Fruit fly (Drosophila melanogaster) whole organism, embryonic: ENCODE data around the gene CG3652.

ENCODE experiments used
- B-H2 ChIP-seq: fragments of 200-800 bp; sonication (Bioruptor generic); optimal IDR thresholded peaks from 2 replicates; lab custom pipeline; 2018; ENCODE audit warnings: missing biosample characterization, mild to moderate bottlenecking, missing genetic modification characterization
- CG10462 ChIP-seq: fragments of 200-800 bp; sonication (Bioruptor generic); optimal IDR thresholded peaks from 2 replicates; lab custom pipeline; 2016; ENCODE audit warnings: missing biosample characterization, missing genetic modification characterization
- CG5953 ChIP-seq: fragments of 200-800 bp; sonication (Bioruptor generic); IDR thresholded peaks from 2 replicates; pipeline ENCODE4 v1.3.6; 2022; ENCODE audit warnings: missing biosample characterization, missing genetic modification characterization
- CG7556 ChIP-seq: fragments of 200-800 bp; sonication (Bioruptor generic); optimal IDR thresholded peaks from 2 replicates; lab custom pipeline; 2017; ENCODE audit warnings: missing biosample characterization, mild to moderate bottlenecking, missing genetic modification characterization
- D19A ChIP-seq: fragments of 200-800 bp; optimal IDR thresholded peaks from 3 replicates; lab custom pipeline; 2019; ENCODE audit warnings: missing biosample characterization, mild to moderate bottlenecking, missing genetic modification characterization, moderate library complexity
- Deaf1 ChIP-seq: fragments of 200-800 bp; optimal IDR thresholded peaks from 3 replicates; lab custom pipeline; 2019; ENCODE audit warnings: missing biosample characterization, mild to moderate bottlenecking, missing genetic modification characterization, moderate library complexity
- HmgD ChIP-seq: fragments of 200-800 bp; sonication (Bioruptor generic); optimal IDR thresholded peaks from 3 replicates; lab custom pipeline; 2016; ENCODE audit warnings: missing biosample characterization, missing genetic modification characterization
- Neu2 ChIP-seq: fragments of 200-800 bp; sonication (Bioruptor generic); optimal IDR thresholded peaks from 3 replicates; lab custom pipeline; 2016; ENCODE audit warnings: missing biosample characterization, missing genetic modification characterization, borderline replicate concordance
- YL-1 ChIP-seq: fragments of 200-800 bp; sonication (Bioruptor generic); optimal IDR thresholded peaks from 3 replicates; lab custom pipeline; 2017; ENCODE audit warnings: missing biosample characterization, mild to moderate bottlenecking, missing genetic modification characterization
- fd3F ChIP-seq: fragments of 200-800 bp; sonication (Bioruptor generic); optimal IDR thresholded peaks from 2 replicates; lab custom pipeline; 2018; ENCODE audit warnings: missing biosample characterization, mild to moderate bottlenecking, missing genetic modification characterization, moderate library complexity
- hb ChIP-seq: fragments of 200-800 bp; sonication (Bioruptor generic); IDR thresholded peaks from 3 replicates; pipeline ENCODE4 v1.3.6; 2022; ENCODE audit warnings: missing biosample characterization, missing genetic modification characterization; ENCODE audit not compliant: partially characterized antibody
- hkb ChIP-seq, 2 experiments: fragments of 200-800 bp in 1 of 2; fragments of >200 bp in 1 of 2; sonication (Bioruptor generic) in 1 of 2; IDR thresholded peaks in 1 of 2; optimal IDR thresholded peaks in 1 of 2; 2 replicates each; pipeline versions ENCODE4 v1.3.6 to Lab custom; 2017 to 2022; ENCODE audit warnings: missing biosample characterization in 1 of 2, missing genetic modification characterization in 1 of 2
- phol ChIP-seq: fragments of 200-800 bp; sonication (Bioruptor generic); optimal IDR thresholded peaks from 3 replicates; lab custom pipeline; 2018; ENCODE audit warnings: missing biosample characterization, mild to moderate bottlenecking, missing genetic modification characterization, moderate library complexity
- tio ChIP-seq: fragments of 200-800 bp; sonication (Bioruptor generic); optimal IDR thresholded peaks from 2 replicates; lab custom pipeline; 2017; ENCODE audit warnings: missing biosample characterization, missing genetic modification characterization, inconsistent platforms

dm6 chr2L:4371516-4372136 is 22.1 kb downstream of the CG3652 start:
- TF ChIP-seq YL-1 (GFP tag; lab: Kevin White, UChicago) (peak; percentile 19), hkb (optimal IDR thresholded peaks at IDR 0.05; lab: Kevin White, UChicago) (no peak), hkb (GFP tag; IDR thresholded peaks at IDR 0.05; lab: Robert Waterston, UW) (0 out of 2 replicates have a peak, but pooled peaks have one; percentile 34), HmgD (GFP tag; lab: Kevin White, UChicago) (peak; percentile 33), Deaf1 (tag; lab: Kevin White, UChicago) (peak; percentile 46), fd3F (no peak), hb (GFP tag; lab: Robert Waterston, UW) (peak; percentile 66; the same call in 1 of the 3 replicates), phol (peak; percentile 84), D19A (tag; lab: Kevin White, UChicago) (peak; percentile 82), CG7556 (GFP tag; lab: Kevin White, UChicago) (peak; percentile 75), tio (GFP tag; lab: Kevin White, UChicago) (peak; percentile 57), Neu2 (GFP tag; lab: Kevin White, UChicago) (no peak), CG10462 (peak; percentile 25), CG5953 (GFP tag; lab: Robert Waterston, UW) (no peak), B-H2 (GFP tag; lab: Kevin White, UChicago) (no peak)
